Worm (Caenorhabditis elegans) whole organism, midembryonic: ENCODE results near the gene haf-8.

Experiments
- T22C8.4 ChIP-seq: fragments of 200-800 bp; sonication (Bioruptor generic); IDR thresholded peaks from 2 replicates; pipeline ENCODE4 v1.3.6; 2022; ENCODE audit warnings: missing genetic modification characterization, missing compliant biosample characterization
- flt-1 ChIP-seq: fragments of 200-800 bp; sonication (Bioruptor generic); IDR thresholded peaks from 2 replicates; pipeline ENCODE4 v1.3.6; 2022; ENCODE audit warnings: missing genetic modification characterization, missing compliant biosample characterization
- klf-2 ChIP-seq: fragments of 200-800 bp; sonication (Bioruptor generic); conservative IDR thresholded peaks from 2 replicates; pipeline ENCODE4 v1.3.6; 2022; ENCODE audit warnings: missing genetic modification reagents, missing genetic modification characterization, missing compliant biosample characterization
- med-1 ChIP-seq: sonication (generic microtip); optimal IDR thresholded peaks from 2 replicates; lab custom pipeline; 2017; ENCODE audit warnings: missing genetic modification characterization, mild to moderate bottlenecking, missing compliant biosample characterization, antibody characterized with exemption, missing genetic modification reagents; ENCODE audit not compliant: insufficient read depth
- ref-1 ChIP-seq: fragments of 200-800 bp; sonication (Bioruptor generic); conservative IDR thresholded peaks from 2 replicates; pipeline ENCODE4 v1.3.6; 2022; ENCODE audit warnings: missing genetic modification reagents, missing genetic modification characterization, missing compliant biosample characterization
- tab-1 ChIP-seq: fragments of 200-800 bp; sonication (Bioruptor generic); IDR thresholded peaks from 2 replicates; pipeline ENCODE4 v1.3.6; 2022; ENCODE audit warnings: missing genetic modification characterization, missing compliant biosample characterization
- ztf-23 ChIP-seq: fragments of 200-800 bp; sonication (Bioruptor generic); IDR thresholded peaks from 2 replicates; pipeline ENCODE4 v1.3.6; 2022; ENCODE audit warnings: missing genetic modification reagents, missing genetic modification characterization, missing compliant biosample characterization
- ztf-29 ChIP-seq: fragments of 200-800 bp; sonication (Bioruptor generic); IDR thresholded peaks from 2 replicates; pipeline ENCODE4 v1.3.6; 2022; ENCODE audit warnings: missing genetic modification reagents, missing genetic modification characterization, missing compliant biosample characterization

- TF ChIP-seq T22C8.4 (GFP tag; lab: Robert Waterston, UW) (no peak), flt-1 (GFP tag; lab: Robert Waterston, UW) (no peak), ztf-23 (GFP tag; lab: Robert Waterston, UW) (no peak), ztf-29 (GFP tag; lab: Robert Waterston, UW) (no peak), tab-1 (GFP tag; lab: Robert Waterston, UW) (no peak), med-1 (GFP tag; lab: Kevin White, UChicago) (no peak), klf-2 (GFP tag; lab: Robert Waterston, UW) (no peak), ref-1 (no peak)
Observed at ce11 chrIV:14687716-14688115, 12.0 kb downstream of the haf-8 start.
